Worm (Caenorhabditis elegans): ENCODE results near the gene C56E6.4.

Gene C56E6.4

ce11 chrII:6560291-6560690, 31.8 kb upstream of the C56E6.4 start:
- TF ChIP-seq unc-55 (GFP tag; optimal IDR thresholded peaks at IDR 0.05) = no peak
- TF ChIP-seq F13H6.1 (tag; optimal IDR thresholded peaks at IDR 0.05) = no peak
- TF ChIP-seq Y22D7AL.16 (tag; optimal IDR thresholded peaks at IDR 0.05) = no peak
- TF ChIP-seq hlh-15 (tag; optimal IDR thresholded peaks at IDR 0.05) = no peak
- TF ChIP-seq sdc-2 (tag; optimal IDR thresholded peaks at IDR 0.05) = no peak
- no peak for TF ChIP-seq dve-1 (tag; optimal IDR thresholded peaks at IDR 0.05)

- TF ChIP-seq pha-2 (tag; optimal IDR thresholded peaks at IDR 0.05) = no peak
These were observed 30.4 kb upstream of the C56E6.4 start for ce11 chrII:6558887-6559286.

DNA sequence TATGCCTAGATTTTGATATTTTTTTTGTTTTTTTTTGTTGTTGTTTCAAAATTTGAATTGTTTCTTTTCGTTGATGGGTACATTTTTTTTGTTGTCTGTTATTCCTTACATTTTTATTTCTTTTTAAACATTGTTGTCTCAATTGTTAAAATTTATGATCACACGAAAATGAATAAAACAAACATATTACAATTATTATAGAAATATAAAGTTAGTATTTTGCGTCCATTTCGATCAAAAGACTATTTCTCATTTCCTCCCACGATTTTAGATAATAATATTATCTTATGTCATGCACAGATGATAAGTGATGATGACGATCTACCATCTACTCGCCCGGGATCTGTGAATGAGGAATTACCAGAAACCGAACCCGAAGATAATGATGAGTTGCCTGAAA, 26.1 kb upstream of the C56E6.4 start, which contains the start of gene wrn-1:
Gene wrn-1 (plus strand): TSS at position 301 of the 400 bp plus-strand sequence.
- TF ChIP-seq pros-1 (tag; optimal IDR thresholded peaks at IDR 0.05) = no peak

ce11 chrII:6544842-6545410, 16.4 kb upstream of the C56E6.4 start, which contains the start of gene lron-15:
TSS of gene lron-15 (minus strand) at chrII:6544892.
- no peak for TF ChIP-seq ceh-19 (GFP tag; optimal IDR thresholded peaks at IDR 0.05)
- TF ChIP-seq hlh-13 (GFP tag; optimal IDR thresholded peaks at IDR 0.05) = no peak
- no peak for TF ChIP-seq gmeb-2 (tag; optimal IDR thresholded peaks at IDR 0.05)
- TF ChIP-seq rnt-1 (tag; optimal IDR thresholded peaks at IDR 0.05) = peak; percentile 21
- peak; percentile 50 for TF ChIP-seq unc-55 (GFP tag; optimal IDR thresholded peaks at IDR 0.05)
- TF ChIP-seq pax-1 (tag; optimal IDR thresholded peaks at IDR 0.05) = no peak
- no peak for TF ChIP-seq pag-3 (tag; optimal IDR thresholded peaks at IDR 0.05; ENCODE audit: borderline replicate concordance)

ce11 chrII:6535957-6536424, 7.5 kb upstream of the C56E6.4 start, which contains the start of gene utp-20:
TSS of gene utp-20 (plus strand) at chrII:6536374.
- TF ChIP-seq nfya-1 (tag; optimal IDR thresholded peaks at IDR 0.05) (peak; percentile 5), unc-42 (tag; optimal IDR thresholded peaks at IDR 0.05) (peak; percentile 81), che-1 (tag; optimal IDR thresholded peaks at IDR 0.05) (no peak), ceh-31 (tag; optimal IDR thresholded peaks at IDR 0.05) (peak; percentile 26), hlh-30 (tag; optimal IDR thresholded peaks at IDR 0.05; ENCODE audit: insufficient read depth) (peak; percentile 70)

DNA sequence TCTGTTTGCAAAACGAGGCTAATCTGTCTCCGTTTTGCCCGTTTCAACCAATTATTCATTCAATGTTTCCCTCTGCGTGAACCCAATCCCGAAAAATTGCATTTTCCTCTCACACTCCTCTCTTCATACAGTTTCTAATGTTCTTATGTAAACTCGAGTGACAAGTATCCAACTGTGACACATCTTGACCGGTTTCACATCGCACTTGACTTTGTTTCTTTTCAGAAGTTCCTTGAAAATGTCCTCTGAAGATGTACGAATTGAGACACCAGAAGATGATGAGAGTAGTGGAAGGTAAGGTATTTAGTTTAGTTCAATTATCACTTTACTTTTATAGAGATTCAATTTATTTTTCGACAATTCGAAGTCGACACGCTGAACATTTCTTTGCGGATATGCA, 3.4 kb upstream of the C56E6.4 start, which contains the start of gene abcx-1:
Gene abcx-1 (plus strand): TSS at position 224 of the 400 bp plus-strand sequence.
- TF ChIP-seq ref-2 (tag; optimal IDR thresholded peaks at IDR 0.05) = no peak
- TF ChIP-seq C08G9.2 (tag; optimal IDR thresholded peaks at IDR 0.05) = no peak
- TF ChIP-seq mec-3 (tag; optimal IDR thresholded peaks at IDR 0.05; ENCODE audit: borderline replicate concordance) = no peak
- TF ChIP-seq fkh-6 (tag; optimal IDR thresholded peaks at IDR 0.05) = no peak
- no peak for TF ChIP-seq odd-2 (tag; optimal IDR thresholded peaks at IDR 0.05)
- TF ChIP-seq pag-3 (tag; optimal IDR thresholded peaks at IDR 0.05; ENCODE audit: borderline replicate concordance) = no peak
- TF ChIP-seq sdc-2 (tag; optimal IDR thresholded peaks at IDR 0.05) = no peak

DNA sequence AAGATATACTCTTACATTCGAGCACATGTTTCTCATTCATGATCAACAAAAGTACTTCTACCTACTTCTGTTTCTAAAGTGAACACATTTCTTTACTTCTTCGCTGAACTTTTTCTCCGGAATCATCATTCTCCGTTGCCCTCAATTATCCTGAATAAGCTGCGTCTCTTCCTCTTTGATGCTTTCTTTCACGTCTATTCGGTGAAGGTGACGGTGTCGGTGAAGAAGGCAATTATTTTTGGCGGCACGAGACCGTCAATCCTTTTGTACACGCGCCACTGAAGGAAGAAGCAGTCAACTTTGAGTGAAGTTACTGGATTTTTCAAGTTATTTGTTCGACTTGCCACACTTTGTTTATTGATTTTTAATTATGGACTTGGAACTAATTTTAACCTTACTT, 3.0 kb upstream of the C56E6.4 start, which contains the start of gene abch-1:
Gene abch-1 (minus strand): TSS at position 101 of the 400 bp plus-strand sequence.
- TF ChIP-seq ceh-14 (tag; optimal IDR thresholded peaks at IDR 0.05) = no peak

DNA sequence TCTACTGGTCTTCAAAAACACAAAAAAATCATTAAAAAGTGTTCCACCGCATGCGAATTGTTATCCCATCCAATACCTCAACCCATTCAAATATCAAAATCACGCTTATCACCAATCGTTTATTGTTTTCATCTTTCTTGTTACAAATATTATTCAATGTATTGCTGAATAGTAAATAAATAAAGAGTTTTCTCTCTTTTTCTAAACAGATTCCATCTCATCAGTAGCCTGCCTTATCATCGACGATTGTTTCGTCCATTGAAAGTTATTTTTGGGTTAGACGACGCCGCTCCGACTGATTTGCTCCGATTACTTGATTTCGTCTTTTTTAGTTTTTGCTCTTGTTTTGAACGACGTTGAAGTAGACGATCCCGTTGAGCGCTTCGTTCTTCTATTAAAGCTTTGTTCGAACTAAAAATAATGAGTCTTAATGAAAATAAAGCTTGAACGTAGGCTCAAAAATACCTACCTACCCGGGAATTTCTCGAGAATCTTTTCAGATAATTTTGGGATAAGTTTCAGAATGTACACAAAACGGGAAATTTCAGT, 2.3 kb downstream of the C56E6.4 start:
- TF ChIP-seq ceh-9 (tag; optimal IDR thresholded peaks at IDR 0.05) = no peak
- no peak for TF ChIP-seq gmeb-2 (tag; optimal IDR thresholded peaks at IDR 0.05)
- no peak for TF ChIP-seq elt-4 (tag; optimal IDR thresholded peaks at IDR 0.05)
- no peak for TF ChIP-seq C38D4.7 (GFP tag; optimal IDR thresholded peaks at IDR 0.05)
- TF ChIP-seq nhr-232 (tag; optimal IDR thresholded peaks at IDR 0.05) = no peak
- TF ChIP-seq ama-1 (optimal IDR thresholded peaks at IDR 0.05) = no peak
- no peak for TF ChIP-seq K09A11.1 (tag; optimal IDR thresholded peaks at IDR 0.05; ENCODE audit: insufficient read depth)
- no peak for TF ChIP-seq lim-6 (tag; optimal IDR thresholded peaks at IDR 0.05)
- no peak for TF ChIP-seq sdc-2 (tag; optimal IDR thresholded peaks at IDR 0.05)
- TF ChIP-seq odd-2 (tag; optimal IDR thresholded peaks at IDR 0.05) = no peak
